Worm (Caenorhabditis elegans): Measurements from ENCODE around the gene pzf-1.

- TF ChIP-seq pha-4 (tag; optimal IDR thresholded peaks at IDR 0.05): no peak
- TF ChIP-seq ama-1 (optimal IDR thresholded peaks at IDR 0.05): no peak
- TF ChIP-seq madf-2 (tag; optimal IDR thresholded peaks at IDR 0.05): no peak
- no peak for TF ChIP-seq C38D4.7 (GFP tag; optimal IDR thresholded peaks at IDR 0.05)
- TF ChIP-seq hlh-8 (tag; optimal IDR thresholded peaks at IDR 0.05): no peak
- TF ChIP-seq pag-3 (tag; optimal IDR thresholded peaks at IDR 0.05; ENCODE audit: borderline replicate concordance): no peak
- TF ChIP-seq fkh-6 (tag; optimal IDR thresholded peaks at IDR 0.05): no peak
- TF ChIP-seq lim-6 (tag; optimal IDR thresholded peaks at IDR 0.05): no peak
- no peak for TF ChIP-seq nhr-232 (tag; optimal IDR thresholded peaks at IDR 0.05)
- no peak for TF ChIP-seq npax-4 (tag; optimal IDR thresholded peaks at IDR 0.05)
- no peak for TF ChIP-seq lin-11 (tag; optimal IDR thresholded peaks at IDR 0.05)
- no peak for TF ChIP-seq unc-86 (tag; optimal IDR thresholded peaks at IDR 0.05)
Measured at ce11 chrV:15884698-15885097, 43.5 kb downstream of the pzf-1 start, which contains the start of gene oac-42.

Data from whole organism, late embryonic.